Worm (Caenorhabditis elegans): ENCODE measurements around the gene nas-28.
"Not testable (repeated sequence)": the region's sequence is repeated elsewhere in the genome, so short reads cannot be mapped to it uniquely, and the experiment has no call there.

- not testable (repeated sequence) for TF ChIP-seq blmp-1, lsy-2, nhr-28, nhr-76, mab-5, pha-4, nhr-237, nhr-12 (tag; optimal IDR thresholded peaks at IDR 0.05)
- TF ChIP-seq drap-1 (GFP tag; optimal IDR thresholded peaks at IDR 0.05) (peak; percentile 77), bed-3 (GFP tag; optimal IDR thresholded peaks at IDR 0.05) (peak; percentile 26), sptf-1 (tag; optimal IDR thresholded peaks at IDR 0.05) (peak; percentile 88), tbx-8 (GFP tag; optimal IDR thresholded peaks at IDR 0.05) (peak; percentile 32)
Observed at ce11 chrIII:6133389-6133789, 49.6 kb downstream of the nas-28 start.

All from whole organism, mixed stage, embryonic.